Fruit fly (Drosophila melanogaster) whole organism, adult: Measurements from ENCODE around the gene Lrrk.

Experiments used
- CG12768 ChIP-seq: fragments of 200-800 bp; sonication (Bioruptor generic); optimal IDR thresholded peaks from 2 replicates; lab custom pipeline; 2017; ENCODE audit warnings: missing biosample characterization, missing genetic modification characterization, mild to moderate bottlenecking, moderate library complexity, missing genetic modification reagents
- CG14711 ChIP-seq: fragments of 200-800 bp; sonication (Bioruptor generic); optimal IDR thresholded peaks from 2 replicates; lab custom pipeline; 2018; ENCODE audit warnings: missing biosample characterization, mild to moderate bottlenecking, missing genetic modification characterization, moderate library complexity
- CG1620 ChIP-seq: fragments of 200-800 bp; sonication (Bioruptor generic); optimal IDR thresholded peaks from 2 replicates; lab custom pipeline; 2016; ENCODE audit warnings: missing biosample characterization, missing genetic modification characterization
- CG7045 ChIP-seq: fragments of 200-800 bp; sonication (Bioruptor generic); optimal IDR thresholded peaks from 2 replicates; lab custom pipeline; 2017; ENCODE audit warnings: missing biosample characterization, mild to moderate bottlenecking, missing genetic modification characterization
- CG7101 ChIP-seq: fragments of 200-800 bp; sonication (Bioruptor generic); optimal IDR thresholded peaks from 2 replicates; lab custom pipeline; 2018; ENCODE audit warnings: missing biosample characterization, mild to moderate bottlenecking, missing genetic modification characterization, moderate library complexity
- Clk ChIP-seq: fragments of 200-800 bp; sonication (Bioruptor generic); optimal IDR thresholded peaks from 2 replicates; lab custom pipeline; 2017; ENCODE audit warnings: missing biosample characterization, missing genetic modification characterization
- Crg-1 ChIP-seq: fragments of 200-800 bp; sonication (Bioruptor generic); optimal IDR thresholded peaks from 2 replicates; lab custom pipeline; 2016; ENCODE audit warnings: missing biosample characterization, missing genetic modification characterization
- Hr96 ChIP-seq: fragments of 200-800 bp; sonication (Bioruptor generic); optimal IDR thresholded peaks from 2 replicates; lab custom pipeline; 2016; ENCODE audit warnings: missing biosample characterization, missing genetic modification characterization
- bab1 ChIP-seq: fragments of 200-800 bp; sonication (Bioruptor generic); optimal IDR thresholded peaks from 3 replicates; lab custom pipeline; 2019; ENCODE audit warnings: missing biosample characterization, mild to moderate bottlenecking, missing genetic modification characterization, moderate library complexity
- cic ChIP-seq: fragments of 200-800 bp; sonication (Bioruptor generic); optimal IDR thresholded peaks from 2 replicates; lab custom pipeline; 2017; ENCODE audit warnings: missing biosample characterization, mild to moderate bottlenecking, missing genetic modification characterization, moderate library complexity
- cnc ChIP-seq, 2 experiments: fragments of >200 bp; optimal IDR thresholded peaks; 2 replicates each; lab custom pipeline; 2017
- ovo ChIP-seq: fragments of 200-800 bp; sonication (Bioruptor generic); optimal IDR thresholded peaks from 2 replicates; lab custom pipeline; 2016; ENCODE audit warnings: missing biosample characterization, missing genetic modification characterization
- pad ChIP-seq: fragments of 200-800 bp; sonication (Bioruptor generic); optimal IDR thresholded peaks from 3 replicates; lab custom pipeline; 2017; ENCODE audit warnings: missing biosample characterization, missing genetic modification characterization, mild to moderate bottlenecking, moderate library complexity, missing genetic modification reagents
- toe ChIP-seq: fragments of 200-800 bp; sonication (Bioruptor generic); optimal IDR thresholded peaks from 2 replicates; lab custom pipeline; 2016; ENCODE audit warnings: missing biosample characterization, missing genetic modification characterization

DNA sequence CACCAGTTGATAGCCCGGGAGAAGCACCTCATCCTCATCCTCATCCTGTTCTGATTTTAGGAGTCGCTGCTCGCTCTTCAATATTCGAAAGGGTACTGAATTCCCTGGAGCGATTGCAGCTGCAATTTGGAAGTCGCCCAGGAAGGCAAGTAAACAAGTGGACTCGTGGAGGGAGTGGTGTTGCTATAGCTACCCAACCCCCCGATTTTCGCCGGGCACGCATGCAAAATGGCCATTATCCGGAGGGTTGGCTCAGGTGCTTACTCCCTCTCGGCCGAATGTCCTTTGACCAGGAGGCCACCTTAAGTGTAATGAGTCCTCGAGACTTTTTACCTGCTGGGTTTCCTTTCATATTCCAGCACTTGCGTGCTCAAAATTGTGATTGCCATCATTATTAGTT lies 18.5 kb upstream of the Lrrk start, which contains the start of gene CG15923:
- TF ChIP-seq CG1620 (GFP tag; lab: Kevin White, UChicago) (no peak), bab1 (GFP tag; lab: Kevin White, UChicago) (no peak), cnc (optimal IDR thresholded peaks at IDR 0.05; lab: Kevin White, UChicago) (no peak), cic (GFP tag; lab: Kevin White, UChicago) (no peak), CG12768 (no peak), ovo (no peak), toe (GFP tag; lab: Kevin White, UChicago) (no peak), Hr96 (GFP tag; lab: Kevin White, UChicago) (no peak), CG7101 (tag; lab: Kevin White, UChicago) (no peak), CG7045 (no peak), Crg-1 (GFP tag; lab: Kevin White, UChicago) (no peak), pad (GFP tag; lab: Kevin White, UChicago) (no peak), Clk (GFP tag; lab: Kevin White, UChicago) (no peak), CG14711 (tag; lab: Kevin White, UChicago) (no peak)
